Fruit fly (Drosophila melanogaster): ENCODE measurements around the gene MED7.

MED7 gene

DNA sequence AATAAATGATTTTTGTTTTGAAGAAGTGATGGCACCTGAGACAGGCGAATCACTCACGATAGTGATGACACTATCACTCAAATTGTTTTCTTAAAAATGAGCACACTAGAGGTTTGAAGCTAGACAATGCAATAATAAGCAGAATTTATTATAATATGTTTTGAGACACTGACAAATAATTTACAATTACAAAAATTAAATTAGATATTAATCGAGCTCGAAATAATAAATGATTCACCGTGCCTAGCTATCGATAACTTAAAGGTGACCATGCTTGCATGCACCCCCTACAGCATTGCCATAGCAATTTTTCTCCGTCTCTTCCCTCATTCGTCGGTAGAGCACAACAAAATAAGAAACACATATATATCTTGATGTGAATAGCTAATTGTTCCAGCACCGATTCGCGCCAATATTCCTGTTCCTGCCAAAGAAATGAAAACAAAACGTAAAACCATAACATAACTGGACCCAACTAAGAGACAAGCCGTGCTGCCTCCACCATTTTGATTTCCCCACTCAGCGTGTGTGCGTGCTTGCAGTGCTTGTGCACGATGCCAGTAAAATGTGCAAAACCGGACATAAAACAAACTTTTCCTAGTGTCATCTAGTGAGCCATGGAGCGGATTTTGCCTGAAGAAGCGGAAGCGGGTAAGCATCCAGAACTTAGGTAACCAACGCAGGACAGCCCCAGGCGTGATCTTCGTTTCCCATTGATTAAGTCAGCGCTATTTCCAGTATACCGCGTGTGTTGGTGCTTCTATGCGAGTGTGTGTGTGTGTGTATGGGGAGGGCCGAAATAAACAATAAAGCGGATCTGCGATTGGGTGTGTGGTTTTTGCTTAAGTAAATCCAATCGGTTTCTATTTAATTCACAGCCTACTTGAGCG is at the start of gene MED7, which contains the start of gene Cap-H2 (continued):
- TF ChIP-seq seq (GFP tag; IDR thresholded peaks at IDR 0.05) = peak; percentile 57; the same call in 1 of the 2 replicates
- TF ChIP-seq CG6175 (GFP tag; IDR thresholded peaks at IDR 0.05) = peak; percentile 56; the same call in 1 of the 3 replicates
- peak; percentile 99 for TF ChIP-seq hbn (GFP tag; IDR thresholded peaks at IDR 0.05; ENCODE audit: partially characterized antibody)
- TF ChIP-seq HmgD (GFP tag; optimal IDR thresholded peaks at IDR 0.05) = no peak
- TF ChIP-seq twi (tag; optimal IDR thresholded peaks at IDR 0.05) = peak; percentile 68
- TF ChIP-seq CG8388 (GFP tag; optimal IDR thresholded peaks at IDR 0.05) = no peak
- TF ChIP-seq Camta (GFP tag; optimal IDR thresholded peaks at IDR 0.05) = peak; percentile 79
- TF ChIP-seq NC2α (GFP tag; optimal IDR thresholded peaks at IDR 0.05) = peak; percentile 8
- TF ChIP-seq CG12744 (GFP tag; optimal IDR thresholded peaks at IDR 0.05) = peak; percentile 72
- peak; percentile 74 for TF ChIP-seq CG14014 (GFP tag; IDR thresholded peaks at IDR 0.05)
- no peak for TF ChIP-seq pita (GFP tag; optimal IDR thresholded peaks at IDR 0.05)
- no peak for TF ChIP-seq sima (GFP tag; optimal IDR thresholded peaks at IDR 0.05)
- TF ChIP-seq zfh1 (GFP tag; IDR thresholded peaks at IDR 0.05) = peak; percentile 88
- TF ChIP-seq CG6654 (GFP tag; optimal IDR thresholded peaks at IDR 0.05) = peak; percentile 7
- TF ChIP-seq Hey (tag; optimal IDR thresholded peaks at IDR 0.05) = no peak
- no peak for TF ChIP-seq Hand (GFP tag; optimal IDR thresholded peaks at IDR 0.05)
- TF ChIP-seq bbx (GFP tag; IDR thresholded peaks at IDR 0.05; ENCODE audit: partially characterized antibody) = peak; percentile 92
- TF ChIP-seq CG18262 (tag; optimal IDR thresholded peaks at IDR 0.05) = peak; percentile 80
- peak; percentile 73 for TF ChIP-seq CG7372 (GFP tag; IDR thresholded peaks at IDR 0.05)
- peak; percentile 99 for TF ChIP-seq CG16813 (GFP tag; IDR thresholded peaks at IDR 0.05; ENCODE audit: partially characterized antibody)
- TF ChIP-seq Fer1 (GFP tag; optimal IDR thresholded peaks at IDR 0.05) = peak; percentile 70
- TF ChIP-seq aop (GFP tag; IDR thresholded peaks at IDR 0.05) = no peak; the same call in 1 of the 2 replicates
- TF ChIP-seq CG1792 (GFP tag; optimal IDR thresholded peaks at IDR 0.05) = peak; percentile 67
- TF ChIP-seq CG18599 (GFP tag; optimal IDR thresholded peaks at IDR 0.05) = no peak
- TF ChIP-seq Rfx (GFP tag; IDR thresholded peaks at IDR 0.05) = peak; percentile 91
- TF ChIP-seq CG13287 (GFP tag; IDR thresholded peaks at IDR 0.05; ENCODE audit: partially characterized antibody) = peak; percentile 100
- TF ChIP-seq Deaf1 (tag; optimal IDR thresholded peaks at IDR 0.05) = no peak
- peak; percentile 79; the same call in 2 of the 3 replicates for TF ChIP-seq ase (GFP tag; IDR thresholded peaks at IDR 0.05)
- peak; percentile 65 for TF ChIP-seq cas (GFP tag; IDR thresholded peaks at IDR 0.05)
- peak; percentile 81 to 85 for TF ChIP-seq dpn (GFP tag; optimal IDR thresholded peaks at IDR 0.05)
- no peak for TF ChIP-seq da (GFP tag; optimal IDR thresholded peaks at IDR 0.05)
- TF ChIP-seq Spps (tag; optimal IDR thresholded peaks at IDR 0.05) = peak; percentile 61
- peak; percentile 84 for TF ChIP-seq CG9817 (tag; optimal IDR thresholded peaks at IDR 0.05)
- TF ChIP-seq Kr (GFP tag; optimal IDR thresholded peaks at IDR 0.05) = no peak
- peak; percentile 72 for TF ChIP-seq unpg (GFP tag; optimal IDR thresholded peaks at IDR 0.05)
- peak; percentile 72 for TF ChIP-seq Meics (GFP tag; optimal IDR thresholded peaks at IDR 0.05)
- 0 out of 2 replicates have a peak, but pooled peaks have one; percentile 18 for TF ChIP-seq dati (GFP tag; IDR thresholded peaks at IDR 0.05)
- peak; percentile 53 for TF ChIP-seq Mes4 (GFP tag; optimal IDR thresholded peaks at IDR 0.05)
- TF ChIP-seq BtbVII (GFP tag; optimal IDR thresholded peaks at IDR 0.05) = peak; percentile 5
- TF ChIP-seq nmo (GFP tag; optimal IDR thresholded peaks at IDR 0.05) = peak; percentile 97
- TF ChIP-seq Taf1 (GFP tag; IDR thresholded peaks at IDR 0.05) = peak; percentile 68
- peak; percentile 69 for TF ChIP-seq NFAT (GFP tag; IDR thresholded peaks at IDR 0.05)
- peak; percentile 90 for TF ChIP-seq slbo (GFP tag; IDR thresholded peaks at IDR 0.05)
- peak; percentile 97 for TF ChIP-seq Sry-δ (GFP tag; optimal IDR thresholded peaks at IDR 0.05)
- TF ChIP-seq Ptx1 (GFP tag; IDR thresholded peaks at IDR 0.05) = peak; percentile 89
- peak; percentile 56 to 78 for TF ChIP-seq tll (GFP tag; optimal IDR thresholded peaks at IDR 0.05)
- TF ChIP-seq Oaz (GFP tag; IDR thresholded peaks at IDR 0.05) = peak; percentile 62; the same call in 1 of the 2 replicates
- peak; percentile 62 for TF ChIP-seq B-H2 (GFP tag; optimal IDR thresholded peaks at IDR 0.05)

All from whole organism, embryonic.